Fruit fly (Drosophila melanogaster): ENCODE results near the gene Acp95EF.
A peak's percentile ranks its signal among the peaks of the same experiment; 100 is the strongest.

Acp95EF gene

dm6 chr3R:24270578-24270977 is 41.8 kb downstream of the Acp95EF start:
- TF ChIP-seq h (optimal IDR thresholded peaks at IDR 0.05) (no peak), CG6254 (GFP tag; optimal IDR thresholded peaks at IDR 0.05) (no peak), hkb (optimal IDR thresholded peaks at IDR 0.05) (peak; percentile 9), hkb (GFP tag; IDR thresholded peaks at IDR 0.05) (no peak), kay (GFP tag; optimal IDR thresholded peaks at IDR 0.05) (no peak), CG6791 (GFP tag; IDR thresholded peaks at IDR 0.05; ENCODE audit: partially characterized antibody) (no peak), CG4282 (GFP tag; optimal IDR thresholded peaks at IDR 0.05) (no peak), tll (GFP tag; optimal IDR thresholded peaks at IDR 0.05) (peak in 1 of 2 experiments; percentile 30), MBD-R2 (GFP tag; IDR thresholded peaks at IDR 0.05) (no peak), tx (GFP tag; optimal IDR thresholded peaks at IDR 0.05) (no peak)

dm6 chr3R:24271071-24271470 is 42.3 kb downstream of the Acp95EF start, which contains the start of gene jar:
jar (minus strand) TSS chr3R:24271233.
- peak; percentile 83 for TF ChIP-seq CG2116 (GFP tag; optimal IDR thresholded peaks at IDR 0.05)
- TF ChIP-seq CG13123 (GFP tag; optimal IDR thresholded peaks at IDR 0.05): peak; percentile 3
- TF ChIP-seq CG9215 (GFP tag; IDR thresholded peaks at IDR 0.05): no peak
- peak; percentile 59 for TF ChIP-seq CG13624 (GFP tag; optimal IDR thresholded peaks at IDR 0.05)
- TF ChIP-seq CG31365 (tag; optimal IDR thresholded peaks at IDR 0.05): peak; percentile 44
- TF ChIP-seq CG14710 (tag; optimal IDR thresholded peaks at IDR 0.05): peak; percentile 71
- peak; percentile 82 for TF ChIP-seq vvl (GFP tag; IDR thresholded peaks at IDR 0.05)
- no peak for TF ChIP-seq CG32767 (GFP tag; IDR thresholded peaks at IDR 0.05)
- TF ChIP-seq Myb (GFP tag; optimal IDR thresholded peaks at IDR 0.05): peak; percentile 99
- TF ChIP-seq Hr3 (GFP tag; optimal IDR thresholded peaks at IDR 0.05): no peak
- peak; percentile 65 for TF ChIP-seq CG2712 (tag; optimal IDR thresholded peaks at IDR 0.05)
- peak; percentile 56 for TF ChIP-seq CG5180 (GFP tag; optimal IDR thresholded peaks at IDR 0.05)
- no peak for TF ChIP-seq hth (optimal IDR thresholded peaks at IDR 0.05)
- TF ChIP-seq sd (tag; optimal IDR thresholded peaks at IDR 0.05): peak; percentile 48
- TF ChIP-seq CG10543 (GFP tag; optimal IDR thresholded peaks at IDR 0.05): peak; percentile 71
- TF ChIP-seq NC2β (GFP tag; optimal IDR thresholded peaks at IDR 0.05): peak; percentile 32
- peak; percentile 57 for TF ChIP-seq CTCF (GFP tag; optimal IDR thresholded peaks at IDR 0.05)
- TF ChIP-seq CG2129 (GFP tag; IDR thresholded peaks at IDR 0.05; ENCODE audit: partially characterized antibody): peak; percentile 70; the same call in 1 of the 2 replicates
- peak; percentile 39 for TF ChIP-seq CG8924 (tag; optimal IDR thresholded peaks at IDR 0.05)
- peak; percentile 40 for TF ChIP-seq CG10366 (GFP tag; IDR thresholded peaks at IDR 0.05)
- peak; percentile 5 for TF ChIP-seq Blimp-1 (GFP tag; optimal IDR thresholded peaks at IDR 0.05)
- no peak for TF ChIP-seq tgo (GFP tag; IDR thresholded peaks at IDR 0.05)
- TF ChIP-seq dmrt99B (tag; optimal IDR thresholded peaks at IDR 0.05): peak; percentile 14
- no peak for TF ChIP-seq CG4854 (GFP tag; optimal IDR thresholded peaks at IDR 0.05)
- TF ChIP-seq crp (GFP tag; optimal IDR thresholded peaks at IDR 0.05): peak; percentile 92 to 100
- TF ChIP-seq gro (GFP tag; optimal IDR thresholded peaks at IDR 0.05): peak; percentile 32
- TF ChIP-seq CrebB (tag; optimal IDR thresholded peaks at IDR 0.05): peak; percentile 70
- TF ChIP-seq Awh (GFP tag; IDR thresholded peaks at IDR 0.05): 0 out of 2 replicates have a peak, but pooled peaks have one; percentile 45
- peak; percentile 11; the same call in 1 of the 2 replicates for TF ChIP-seq CG11247 (GFP tag; IDR thresholded peaks at IDR 0.05)
- peak; percentile 69 for TF ChIP-seq mirr (GFP tag; optimal IDR thresholded peaks at IDR 0.05)
- TF ChIP-seq mld (GFP tag; IDR thresholded peaks at IDR 0.05; ENCODE audit: partially characterized antibody): peak; percentile 70; the same call in 2 of the 3 replicates
- TF ChIP-seq Med (GFP tag): peak; percentile 87
- TF ChIP-seq CG12071 (GFP tag; optimal IDR thresholded peaks at IDR 0.05): peak; percentile 71
- peak; percentile 61 for TF ChIP-seq CG17829 (tag; optimal IDR thresholded peaks at IDR 0.05)
- TF ChIP-seq Ets65A (GFP tag): peak; percentile 79
- peak; percentile 35 for TF ChIP-seq stwl (tag; optimal IDR thresholded peaks at IDR 0.05)
- TF ChIP-seq unpg (GFP tag; optimal IDR thresholded peaks at IDR 0.05): peak; percentile 24
- peak in 1 of 2 experiments; percentile 73 for TF ChIP-seq insv (GFP tag; optimal IDR thresholded peaks at IDR 0.05)
- TF ChIP-seq NFAT (GFP tag; IDR thresholded peaks at IDR 0.05): peak; percentile 55
- no peak for TF ChIP-seq CG32772 (GFP tag; IDR thresholded peaks at IDR 0.05)
- TF ChIP-seq CG1832 (GFP tag; optimal IDR thresholded peaks at IDR 0.05): no peak

All from whole organism, embryonic.